Fruit fly (Drosophila melanogaster): Measurements from ENCODE around the gene CG43085.

DNA sequence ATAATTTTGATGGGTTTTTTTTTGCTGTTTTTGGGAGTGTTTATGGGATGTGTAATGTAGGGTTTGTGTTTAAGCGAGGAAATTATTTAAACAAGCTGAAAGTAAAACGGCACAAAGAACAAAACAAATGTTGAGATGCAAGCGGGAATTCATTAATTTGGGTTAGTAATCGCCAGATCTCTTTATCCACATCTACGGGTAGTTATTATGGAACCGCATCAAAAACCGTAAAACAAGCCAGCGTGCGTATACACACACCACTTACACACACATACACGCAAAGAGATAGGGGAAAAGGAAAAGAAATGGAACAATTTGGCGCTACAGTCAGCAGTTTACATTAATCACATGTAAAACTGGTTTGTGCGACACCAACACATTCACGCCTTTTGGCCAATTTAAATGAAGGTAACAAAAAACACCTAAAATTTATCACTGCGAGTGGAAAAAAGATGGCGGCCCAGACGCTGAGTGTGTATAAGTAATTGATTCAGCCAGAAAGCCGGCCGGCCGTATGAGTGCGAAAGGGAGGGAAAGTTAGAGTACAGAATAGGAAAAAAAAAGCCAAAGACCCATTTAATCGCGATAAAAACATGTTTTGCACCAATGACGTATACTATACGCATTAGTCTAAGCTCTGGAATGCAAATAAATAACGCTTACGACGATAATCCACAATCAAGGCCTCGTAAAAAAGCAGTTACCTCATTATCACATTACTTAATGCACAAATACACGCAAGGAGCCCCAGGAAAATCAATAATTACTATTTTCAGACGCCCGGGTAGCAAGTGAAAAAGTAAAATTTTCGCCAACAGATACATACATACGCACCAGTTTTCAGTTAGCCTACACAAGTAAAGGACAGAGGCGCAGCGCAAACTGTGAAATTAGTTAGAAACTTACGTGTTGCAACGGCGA, 2.3 kb downstream of the CG43085 start:
- TF ChIP-seq achi (GFP tag; optimal IDR thresholded peaks at IDR 0.05) = no peak
- TF ChIP-seq Hr39 (GFP tag; optimal IDR thresholded peaks at IDR 0.05) = no peak
- no peak for TF ChIP-seq fd59A (GFP tag; optimal IDR thresholded peaks at IDR 0.05)
- no peak for TF ChIP-seq CG16779 (tag; optimal IDR thresholded peaks at IDR 0.05)
- no peak for TF ChIP-seq CG31627 (GFP tag; optimal IDR thresholded peaks at IDR 0.05)
- no peak for TF ChIP-seq CG34406 (GFP tag; optimal IDR thresholded peaks at IDR 0.05)
- no peak for TF ChIP-seq CG9139 (GFP tag; optimal IDR thresholded peaks at IDR 0.05)
- no peak for TF ChIP-seq topi (GFP tag; optimal IDR thresholded peaks at IDR 0.05)
- no peak for TF ChIP-seq CG6163 (GFP tag; IDR thresholded peaks at IDR 0.05)
- no peak for TF ChIP-seq dsx (GFP tag; optimal IDR thresholded peaks at IDR 0.05; ENCODE audit: poor library complexity, severe bottlenecking)
- peak; percentile 68 for TF ChIP-seq vri (GFP tag; optimal IDR thresholded peaks at IDR 0.05)
- TF ChIP-seq Hr4 (GFP tag; optimal IDR thresholded peaks at IDR 0.05) = no peak
- no peak for TF ChIP-seq svp (GFP tag)
